Worm (Caenorhabditis elegans) whole organism, L2 larva: Measurements from ENCODE around the gene col-114.

Source experiments
- F13H6.1 ChIP-seq: sonication (generic microtip); optimal IDR thresholded peaks from 2 replicates; lab custom pipeline; 2016; ENCODE audit warnings: missing genetic modification characterization, missing compliant biosample characterization
- R02D3.7 ChIP-seq: fragments of 150-350 bp; optimal IDR thresholded peaks from 2 replicates; lab custom pipeline; 2014; ENCODE audit warnings: missing biosample characterization, missing genetic modification characterization
- ama-1 ChIP-seq: fragments of 150-350 bp; optimal IDR thresholded peaks from 2 replicates; lab custom pipeline; 2018; ENCODE audit warnings: inconsistent platforms
- ceh-82 ChIP-seq: fragments of 150-350 bp; optimal IDR thresholded peaks from 2 replicates; lab custom pipeline; 2014; ENCODE audit warnings: missing biosample characterization, missing genetic modification characterization
- egl-27 ChIP-seq: sonication (generic microtip); optimal IDR thresholded peaks from 3 replicates; lab custom pipeline; 2017; ENCODE audit warnings: missing biosample characterization, missing genetic modification reagents, missing genetic modification characterization
- elt-1 ChIP-seq: fragments of 150-350 bp; optimal IDR thresholded peaks from 2 replicates; lab custom pipeline; 2014; ENCODE audit warnings: missing biosample characterization, missing genetic modification characterization
- lin-39 ChIP-seq: fragments of 150-350 bp; optimal IDR thresholded peaks from 2 replicates; lab custom pipeline; 2014; ENCODE audit warnings: missing biosample characterization, missing genetic modification reagents, missing genetic modification characterization
- nhr-12 ChIP-seq: fragments of 150-350 bp; optimal IDR thresholded peaks from 2 replicates; lab custom pipeline; 2014; ENCODE audit warnings: missing biosample characterization, missing genetic modification characterization
- nhr-129 ChIP-seq: fragments of 150-350 bp; optimal IDR thresholded peaks from 2 replicates; lab custom pipeline; 2014; ENCODE audit warnings: missing biosample characterization, missing genetic modification characterization
- nhr-23 ChIP-seq: fragments of 150-350 bp; optimal IDR thresholded peaks from 2 replicates; lab custom pipeline; 2014; ENCODE audit warnings: missing biosample characterization, missing genetic modification reagents, missing genetic modification characterization
- nhr-77 ChIP-seq: fragments of 150-350 bp; optimal IDR thresholded peaks from 2 replicates; lab custom pipeline; 2014; ENCODE audit warnings: missing biosample characterization, missing genetic modification characterization
- sem-4 ChIP-seq: fragments of 150-350 bp; optimal IDR thresholded peaks from 2 replicates; lab custom pipeline; 2014; ENCODE audit warnings: missing biosample characterization, missing genetic modification reagents, missing genetic modification characterization
- snpc-4 ChIP-seq: fragments of 150-350 bp; optimal IDR thresholded peaks from 2 replicates; lab custom pipeline; 2014; ENCODE audit warnings: missing biosample characterization, missing genetic modification characterization

DNA sequence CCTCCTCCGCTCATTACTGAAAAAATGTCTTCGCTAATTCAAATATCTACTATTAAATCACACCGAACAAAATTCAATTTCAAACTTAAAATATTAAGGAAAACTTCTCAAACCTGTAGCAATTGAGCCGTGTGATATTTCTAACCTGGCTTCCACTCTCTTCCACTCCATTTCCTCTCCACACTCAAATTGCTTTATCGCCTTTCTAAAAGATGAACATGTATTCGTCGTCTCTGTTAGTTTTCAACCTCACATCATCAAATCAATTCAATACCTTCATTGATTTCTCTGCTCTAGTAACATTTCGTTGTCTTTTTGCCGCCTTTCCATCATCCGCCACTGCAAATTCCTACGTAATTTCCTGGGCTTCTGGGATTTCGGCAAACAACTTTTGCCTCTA lies 45.5 kb upstream of the col-114 start, which contains the start of gene F42C5.4:
- TF ChIP-seq elt-1 (tag; lab: Kevin White, UChicago) (no peak), F13H6.1 (tag; lab: Kevin White, UChicago) (no peak), nhr-12 (no peak), egl-27 (tag; lab: Kevin White, UChicago) (no peak), nhr-129 (tag; lab: Kevin White, UChicago) (no peak), sem-4 (tag; lab: Kevin White, UChicago) (no peak), nhr-77 (tag; lab: Kevin White, UChicago) (no peak), nhr-23 (no peak), ama-1 (lab: Kevin White, UChicago) (no peak), snpc-4 (tag; lab: Kevin White, UChicago) (no peak), ceh-82 (tag; lab: Kevin White, UChicago) (no peak), R02D3.7 (tag; lab: Kevin White, UChicago) (no peak), lin-39 (tag; lab: Kevin White, UChicago) (no peak)
